Worm (Caenorhabditis elegans) whole organism, late embryonic: ENCODE data around the gene hlh-6.

Experiments
- C38D4.7 ChIP-seq: fragments of 200-800 bp; sonication (Bioruptor generic); optimal IDR thresholded peaks from 2 replicates; lab custom pipeline; 2018; ENCODE audit warnings: mild to moderate bottlenecking, missing genetic modification characterization, moderate library complexity, missing compliant biosample characterization
- F13H6.1 ChIP-seq: sonication (generic microtip); optimal IDR thresholded peaks from 2 replicates; lab custom pipeline; 2016; ENCODE audit warnings: missing genetic modification characterization, missing compliant biosample characterization
- K02D7.2 ChIP-seq: sonication (generic microtip); optimal IDR thresholded peaks from 2 replicates; lab custom pipeline; 2017; ENCODE audit warnings: mild to moderate bottlenecking, missing genetic modification characterization, missing compliant biosample characterization
- ahr-1 ChIP-seq: sonication (generic microtip); optimal IDR thresholded peaks from 2 replicates; lab custom pipeline; 2016; ENCODE audit warnings: missing genetic modification characterization, missing compliant biosample characterization
- ama-1 ChIP-seq: fragments of 150-350 bp; optimal IDR thresholded peaks from 2 replicates; lab custom pipeline; 2014
- ceh-14 ChIP-seq: sonication (generic microtip); optimal IDR thresholded peaks from 2 replicates; lab custom pipeline; 2016; ENCODE audit warnings: missing genotype, missing genetic modification characterization, missing compliant biosample characterization
- ceh-18 ChIP-seq: sonication (generic microtip); optimal IDR thresholded peaks from 2 replicates; lab custom pipeline; 2016; ENCODE audit warnings: missing genetic modification characterization, missing compliant biosample characterization
- ceh-19 ChIP-seq: fragments of 200-800 bp; sonication (Bioruptor generic); optimal IDR thresholded peaks from 2 replicates; lab custom pipeline; 2018; ENCODE audit warnings: mild to moderate bottlenecking, missing genetic modification characterization, missing compliant biosample characterization
- ceh-2 ChIP-seq: sonication (generic microtip); optimal IDR thresholded peaks from 2 replicates; lab custom pipeline; 2016; ENCODE audit warnings: missing genotype, missing genetic modification characterization, missing compliant biosample characterization
- ceh-22 ChIP-seq: sonication (generic microtip); optimal IDR thresholded peaks from 2 replicates; lab custom pipeline; 2017; ENCODE audit warnings: missing biosample characterization, missing genetic modification characterization
- ceh-30 ChIP-seq: fragments of 150-350 bp; optimal IDR thresholded peaks from 2 replicates; lab custom pipeline; 2014; ENCODE audit warnings: missing biosample characterization, missing genetic modification characterization
- ceh-31 ChIP-seq: sonication (generic microtip); optimal IDR thresholded peaks from 2 replicates; lab custom pipeline; 2016; ENCODE audit warnings: missing genetic modification characterization, missing compliant biosample characterization
- ceh-34 ChIP-seq: sonication (generic microtip); optimal IDR thresholded peaks from 2 replicates; lab custom pipeline; 2016; ENCODE audit warnings: mild to moderate bottlenecking, missing genetic modification characterization, missing compliant biosample characterization
- ceh-48 ChIP-seq: sonication (generic microtip); optimal IDR thresholded peaks from 2 replicates; lab custom pipeline; 2016; ENCODE audit warnings: missing genetic modification characterization, inconsistent platforms, missing compliant biosample characterization
- ceh-6 ChIP-seq: fragments of 200-800 bp; sonication (Bioruptor generic); optimal IDR thresholded peaks from 2 replicates; lab custom pipeline; 2018; ENCODE audit warnings: mild to moderate bottlenecking, missing genetic modification characterization, missing compliant biosample characterization
- ceh-9 ChIP-seq: sonication (generic microtip); optimal IDR thresholded peaks from 2 replicates; lab custom pipeline; 2016; ENCODE audit warnings: mild to moderate bottlenecking, missing genetic modification characterization, inconsistent platforms, missing compliant biosample characterization
- elt-2 ChIP-seq: sonication (generic microtip); optimal IDR thresholded peaks from 2 replicates; lab custom pipeline; 2016; ENCODE audit warnings: missing genetic modification reagents, missing genetic modification characterization, missing compliant biosample characterization
- elt-4 ChIP-seq: sonication (generic microtip); optimal IDR thresholded peaks from 2 replicates; lab custom pipeline; 2016; ENCODE audit warnings: missing genetic modification characterization, missing compliant biosample characterization
- eyg-1 ChIP-seq: sonication (generic microtip); optimal IDR thresholded peaks from 2 replicates; lab custom pipeline; 2016; ENCODE audit warnings: missing genotype, missing genetic modification characterization, missing compliant biosample characterization
- fax-1 ChIP-seq: sonication (generic microtip); optimal IDR thresholded peaks from 2 replicates; lab custom pipeline; 2016; ENCODE audit warnings: missing genotype, missing genetic modification characterization, missing compliant biosample characterization
- hlh-13 ChIP-seq: fragments of 200-800 bp; sonication (Bioruptor generic); optimal IDR thresholded peaks from 2 replicates; lab custom pipeline; 2018; ENCODE audit warnings: mild to moderate bottlenecking, missing genetic modification characterization, missing compliant biosample characterization
- hlh-15 ChIP-seq: sonication (generic microtip); optimal IDR thresholded peaks from 2 replicates; lab custom pipeline; 2016; ENCODE audit warnings: missing genetic modification characterization, missing compliant biosample characterization
- hlh-30 ChIP-seq: sonication (generic microtip); optimal IDR thresholded peaks from 2 replicates; lab custom pipeline; 2017; ENCODE audit warnings: antibody characterized with exemption, missing genetic modification characterization, missing compliant biosample characterization; ENCODE audit not compliant: insufficient read depth
- lin-11 ChIP-seq: fragments of 200-800 bp; sonication (Bioruptor generic); optimal IDR thresholded peaks from 2 replicates; lab custom pipeline; 2018; ENCODE audit warnings: mild to moderate bottlenecking, missing genetic modification characterization, missing compliant biosample characterization
- madf-2 ChIP-seq: sonication (generic microtip); optimal IDR thresholded peaks from 2 replicates; lab custom pipeline; 2017; ENCODE audit warnings: missing genetic modification characterization, missing compliant biosample characterization
- mec-3 ChIP-seq: sonication (generic microtip); optimal IDR thresholded peaks from 2 replicates; lab custom pipeline; 2016; ENCODE audit warnings: borderline replicate concordance, missing genetic modification characterization, missing compliant biosample characterization
- nhr-11 ChIP-seq: fragments of 150-350 bp; optimal IDR thresholded peaks from 2 replicates; lab custom pipeline; 2014; ENCODE audit warnings: missing biosample characterization, missing genetic modification characterization
- nhr-232 ChIP-seq: sonication (generic microtip); optimal IDR thresholded peaks from 2 replicates; lab custom pipeline; 2016; ENCODE audit warnings: missing genetic modification characterization, missing compliant biosample characterization
- odd-2 ChIP-seq: sonication (generic microtip); optimal IDR thresholded peaks from 2 replicates; lab custom pipeline; 2017; ENCODE audit warnings: antibody characterized with exemption, mild to moderate bottlenecking, missing genetic modification characterization, missing compliant biosample characterization
- pag-3 ChIP-seq: sonication (generic microtip); optimal IDR thresholded peaks from 2 replicates; lab custom pipeline; 2016; ENCODE audit warnings: missing compliant biosample characterization, missing genetic modification characterization, borderline replicate concordance
- pha-2 ChIP-seq: sonication (generic microtip); optimal IDR thresholded peaks from 2 replicates; lab custom pipeline; 2017; ENCODE audit warnings: mild to moderate bottlenecking, missing genetic modification characterization, missing compliant biosample characterization
- pros-1 ChIP-seq: fragments of 150-350 bp; optimal IDR thresholded peaks from 2 replicates; lab custom pipeline; 2014; ENCODE audit warnings: missing biosample characterization, missing genetic modification reagents, missing genetic modification characterization
- rnt-1 ChIP-seq: sonication (generic microtip); optimal IDR thresholded peaks from 2 replicates; lab custom pipeline; 2016; ENCODE audit warnings: missing genetic modification characterization, missing compliant biosample characterization
- sox-4 ChIP-seq: sonication (generic microtip); optimal IDR thresholded peaks from 2 replicates; lab custom pipeline; 2017; ENCODE audit warnings: mild to moderate bottlenecking, missing genetic modification characterization, inconsistent platforms, missing compliant biosample characterization
- ttx-3 ChIP-seq: sonication (generic microtip); optimal IDR thresholded peaks from 2 replicates; lab custom pipeline; 2016; ENCODE audit warnings: missing genetic modification reagents, missing genetic modification characterization, missing compliant biosample characterization
- unc-3 ChIP-seq, 2 experiments: fragments of 200-800 bp in 1 of 2; sonication (Bioruptor generic) in 1 of 2; sonication (generic microtip) in 1 of 2; conservative IDR thresholded peaks in 1 of 2; optimal IDR thresholded peaks in 1 of 2; 2 replicates each; pipeline versions ENCODE4 v1.3.6 to Lab custom; 2016 to 2022; ENCODE audit warnings: missing compliant biosample characterization in 2 of 2, missing genetic modification characterization in 2 of 2, missing genetic modification reagents in 1 of 2
- unc-55 ChIP-seq: sonication (generic microtip); optimal IDR thresholded peaks from 2 replicates; lab custom pipeline; 2017; ENCODE audit warnings: missing biosample characterization, missing genetic modification reagents, missing genetic modification characterization
- unc-86 ChIP-seq: sonication (generic microtip); optimal IDR thresholded peaks from 2 replicates; lab custom pipeline; 2016; ENCODE audit warnings: missing genetic modification characterization, missing compliant biosample characterization

Gene hlh-6

DNA sequence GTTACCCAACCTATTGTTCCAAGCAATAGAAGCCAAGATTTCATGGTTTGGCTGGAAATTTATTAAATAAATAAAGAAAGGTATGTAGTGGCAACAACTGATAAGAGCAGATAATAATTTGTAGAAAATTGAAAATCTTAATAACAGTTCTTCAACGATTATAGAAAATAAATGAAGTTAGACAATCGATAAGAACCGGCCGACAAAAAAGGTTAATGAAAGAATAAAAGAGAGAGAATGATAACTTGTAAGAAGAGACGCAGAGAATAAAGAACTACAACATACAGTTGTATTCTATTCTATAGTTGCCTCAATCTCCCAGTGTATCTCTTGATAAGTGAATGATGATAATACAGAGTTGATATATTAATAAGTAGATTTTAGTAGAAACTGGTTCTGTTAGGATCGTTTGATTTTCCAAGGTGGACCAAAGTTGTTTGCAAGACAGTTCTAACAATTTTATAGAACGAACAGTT, 27.9 kb downstream of the hlh-6 start, which contains the start of gene ugt-58:
ugt-58 (minus strand) TSS at position 51 of the 476 bp plus-strand sequence.
- TF ChIP-seq C38D4.7 (GFP tag; lab: Kevin White, UChicago): no peak
- peak; percentile 52 for TF ChIP-seq elt-2 (tag; lab: Kevin White, UChicago)
- no peak for TF ChIP-seq pros-1
- no peak for TF ChIP-seq ceh-9 (tag; lab: Kevin White, UChicago)

DNA sequence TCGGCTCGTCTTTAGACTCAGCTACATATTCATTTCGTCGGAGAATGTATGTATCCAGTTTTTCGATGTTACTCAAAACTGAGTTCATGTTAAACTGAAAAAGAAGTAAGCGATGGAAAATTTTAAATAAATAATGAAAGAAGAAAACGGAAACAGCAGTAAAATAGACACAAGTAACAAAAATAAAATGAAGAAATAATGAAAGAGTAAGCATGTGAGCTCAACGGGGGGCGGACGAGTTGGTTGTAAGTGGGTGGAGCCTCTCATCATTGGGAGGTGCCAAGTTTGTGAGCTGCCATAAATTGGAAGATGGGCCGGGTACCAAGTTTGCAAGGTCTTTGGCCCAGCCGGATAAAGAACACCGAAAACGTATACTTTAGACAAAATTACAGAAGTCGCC, 31.2 kb downstream of the hlh-6 start, which contains the start of gene wee-1.1:
wee-1.1 (minus strand) TSS at position 101 of the 400 bp plus-strand sequence.
- TF ChIP-seq odd-2 (tag; lab: Kevin White, UChicago) (no peak), rnt-1 (no peak), ceh-48 (tag; lab: Kevin White, UChicago) (no peak), ceh-6 (GFP tag; lab: Kevin White, UChicago) (no peak), ceh-18 (no peak), mec-3 (no peak), K02D7.2 (tag; lab: Kevin White, UChicago) (no peak), unc-55 (GFP tag; lab: Kevin White, UChicago) (no peak), lin-11 (tag; lab: Kevin White, UChicago) (no peak), nhr-232 (no peak), sox-4 (tag; lab: Kevin White, UChicago) (no peak), ceh-31 (tag; lab: Kevin White, UChicago) (no peak), nhr-11 (tag; lab: Kevin White, UChicago) (no peak), ceh-19 (no peak)

DNA sequence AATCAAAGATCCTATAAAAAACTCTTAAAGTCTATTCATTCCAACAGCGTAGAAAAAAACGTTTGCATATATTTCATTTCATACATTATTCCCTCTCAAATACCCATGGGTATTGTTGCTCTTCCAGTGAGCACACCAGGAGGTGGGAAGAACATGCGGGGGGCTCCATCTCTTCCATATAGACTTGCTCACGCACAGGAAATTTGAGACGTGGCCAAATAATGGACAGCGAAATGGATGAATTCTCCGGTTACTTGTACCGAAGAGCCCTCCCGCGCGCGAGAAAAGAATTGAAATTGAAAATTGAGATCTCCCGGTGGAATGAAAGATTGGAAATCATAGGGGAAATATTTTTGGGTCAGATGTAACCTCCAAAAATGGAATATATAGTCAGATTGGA, 37.0 kb downstream of the hlh-6 start:
- TF ChIP-seq ceh-19 (peak; percentile 85), ceh-34 (tag; lab: Kevin White, UChicago) (peak; percentile 98), hlh-15 (no peak)

DNA sequence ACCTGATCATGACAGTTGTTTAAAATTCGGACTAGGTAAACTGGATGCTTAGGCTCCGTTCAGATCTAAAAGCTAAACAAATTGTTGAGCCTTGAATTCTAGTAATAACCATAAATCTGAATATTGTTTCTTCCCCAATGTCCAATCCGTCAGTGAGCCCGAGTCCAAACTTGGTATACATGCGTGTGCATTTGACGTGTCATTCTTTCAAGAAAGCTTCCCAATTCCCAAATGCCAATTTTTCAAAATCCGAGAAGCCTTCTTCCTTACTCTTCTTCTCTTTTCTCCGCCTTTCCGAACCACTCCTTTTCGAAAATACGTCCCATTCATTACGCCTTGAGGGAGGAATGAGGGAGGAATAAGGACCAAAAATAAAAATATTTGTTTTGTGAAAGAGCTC, 37.9 kb downstream of the hlh-6 start:
- no peak for TF ChIP-seq ceh-14 (tag; lab: Kevin White, UChicago)
- TF ChIP-seq ceh-34 (tag; lab: Kevin White, UChicago): no peak
- TF ChIP-seq ceh-19: no peak
- no peak for TF ChIP-seq ceh-30 (tag; lab: Kevin White, UChicago)
- no peak for TF ChIP-seq fax-1
- TF ChIP-seq ceh-2 (tag; lab: Kevin White, UChicago): no peak
- no peak for TF ChIP-seq unc-3 (GFP tag; conservative IDR thresholded peaks at IDR 0.05; lab: Robert Waterston, UW)
- no peak for TF ChIP-seq unc-3 (tag; optimal IDR thresholded peaks at IDR 0.05; lab: Kevin White, UChicago)
- no peak for TF ChIP-seq ahr-1 (tag; lab: Kevin White, UChicago)
- no peak for TF ChIP-seq rnt-1
- no peak for TF ChIP-seq ttx-3
- TF ChIP-seq ceh-22 (tag; lab: Kevin White, UChicago): no peak
- TF ChIP-seq pha-2: no peak
- no peak for TF ChIP-seq hlh-15
- no peak for TF ChIP-seq ceh-18
- no peak for TF ChIP-seq ama-1
- no peak for TF ChIP-seq F13H6.1
- no peak for TF ChIP-seq madf-2
- no peak for TF ChIP-seq pag-3 (tag; lab: Kevin White, UChicago)

DNA sequence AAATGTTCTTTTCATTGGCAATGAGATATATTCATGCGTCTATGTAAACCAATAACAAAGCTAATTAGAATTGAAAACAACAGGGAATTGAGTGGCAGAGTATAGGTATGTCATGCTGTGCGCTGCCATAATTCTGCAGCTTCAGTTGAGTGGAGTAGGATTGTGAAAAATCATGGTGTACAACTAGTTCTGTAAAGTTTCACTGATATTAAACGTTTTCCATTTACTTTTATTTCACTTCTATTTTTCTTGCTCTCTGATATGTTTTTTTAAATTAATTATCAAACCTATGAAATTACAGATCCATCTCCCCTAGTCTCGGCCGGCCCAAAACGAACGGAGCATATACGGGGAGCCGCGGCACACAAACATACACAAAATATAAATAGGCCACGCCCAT, 39.0 kb downstream of the hlh-6 start, which contains the start of gene exc-7:
exc-7 (plus strand) TSS at position 301 of the 400 bp plus-strand sequence.
- TF ChIP-seq hlh-30 (tag; lab: Kevin White, UChicago) (no peak), ceh-9 (tag; lab: Kevin White, UChicago) (no peak), lin-11 (tag; lab: Kevin White, UChicago) (no peak), pag-3 (tag; lab: Kevin White, UChicago) (no peak), hlh-13 (GFP tag; lab: Kevin White, UChicago) (no peak), eyg-1 (no peak), unc-55 (GFP tag; lab: Kevin White, UChicago) (no peak), unc-86 (tag; lab: Kevin White, UChicago) (no peak), ceh-14 (tag; lab: Kevin White, UChicago) (no peak), elt-2 (tag; lab: Kevin White, UChicago) (no peak), hlh-15 (no peak), ceh-6 (GFP tag; lab: Kevin White, UChicago) (no peak), madf-2 (no peak), ceh-2 (tag; lab: Kevin White, UChicago) (no peak), ceh-30 (tag; lab: Kevin White, UChicago) (no peak), C38D4.7 (GFP tag; lab: Kevin White, UChicago) (no peak), nhr-11 (tag; lab: Kevin White, UChicago) (no peak), pha-2 (no peak), elt-4 (tag; lab: Kevin White, UChicago) (no peak)
